Fruit fly (Drosophila melanogaster): ENCODE measurements around the gene CG46523.

Gene CG46523

DNA sequence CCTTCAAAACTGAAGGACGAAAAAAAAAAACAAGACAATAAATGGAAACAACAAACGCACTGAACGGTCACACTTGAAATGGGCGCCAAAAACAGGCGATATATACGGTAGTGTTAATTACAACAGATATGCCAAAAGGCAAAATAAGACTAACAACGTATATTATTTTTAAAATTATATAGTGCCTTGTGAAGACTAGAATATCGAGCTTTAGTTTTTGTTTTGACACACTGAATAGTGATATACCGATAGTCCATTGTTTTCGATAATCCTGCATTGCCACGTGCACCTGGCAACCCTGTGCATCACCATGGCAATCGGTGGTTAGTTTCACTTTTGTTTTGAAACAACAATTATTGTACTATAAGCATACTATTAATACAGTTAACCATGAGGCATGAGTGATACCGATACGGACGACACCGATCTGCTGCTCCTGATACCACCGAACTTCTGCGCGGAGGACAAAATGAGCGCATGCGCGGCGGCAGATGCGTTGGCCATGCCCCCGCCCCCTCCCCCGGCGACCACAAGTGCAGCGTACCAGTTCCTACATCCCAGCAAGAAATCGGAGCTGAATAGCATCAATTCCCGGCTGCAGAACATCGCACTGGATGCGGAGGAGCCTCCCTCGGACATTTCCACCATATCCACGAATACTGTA lies 8.7 kb upstream of the CG46523 start, which contains the start of the genes mu2 and Cnb:
Gene mu2 (minus strand): TSS at position 13 of the 664 bp plus-strand sequence.
Gene Cnb (plus strand): TSS at position 103 of the 664 bp plus-strand sequence.
- no peak for TF ChIP-seq Sin3A (optimal IDR thresholded peaks at IDR 0.05)
- no peak for TF ChIP-seq insv (optimal IDR thresholded peaks at IDR 0.05)

DNA sequence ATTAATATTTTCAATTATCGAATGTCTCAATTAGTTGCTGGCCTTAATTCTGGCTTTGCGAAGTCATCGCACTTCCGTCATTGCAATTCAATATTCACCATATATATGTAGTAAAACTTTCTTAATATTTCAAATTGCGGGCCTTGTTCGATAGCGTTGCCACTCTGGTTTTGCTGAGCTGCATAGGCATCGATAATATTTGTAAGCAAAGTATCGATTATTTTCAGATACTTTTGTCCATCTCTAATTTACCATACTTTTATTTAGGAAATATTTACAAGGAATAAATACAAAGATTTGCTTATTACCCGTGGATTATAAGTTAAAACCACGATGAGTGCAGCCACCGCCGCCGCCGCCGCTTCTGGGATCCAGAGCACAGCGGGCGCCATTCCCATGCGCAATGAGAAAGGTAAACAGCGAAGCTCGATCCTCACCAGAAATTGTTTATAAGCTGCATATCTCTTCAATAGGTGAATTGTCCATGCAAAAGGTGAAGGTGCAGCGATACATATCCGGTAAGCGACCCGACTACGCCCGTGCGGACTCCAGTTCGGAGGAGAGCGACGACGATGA lies 2.0 kb upstream of the CG46523 start, which contains the start of gene Mfap1:
Gene Mfap1 (plus strand): TSS at position 226 of the 576 bp plus-strand sequence.
- TF ChIP-seq psq (optimal IDR thresholded peaks at IDR 0.05) (no peak), Myc (optimal IDR thresholded peaks at IDR 0.05) (no peak), Sin3A (optimal IDR thresholded peaks at IDR 0.05) (no peak), insv (optimal IDR thresholded peaks at IDR 0.05) (no peak), h (optimal IDR thresholded peaks at IDR 0.05) (no peak)

DNA sequence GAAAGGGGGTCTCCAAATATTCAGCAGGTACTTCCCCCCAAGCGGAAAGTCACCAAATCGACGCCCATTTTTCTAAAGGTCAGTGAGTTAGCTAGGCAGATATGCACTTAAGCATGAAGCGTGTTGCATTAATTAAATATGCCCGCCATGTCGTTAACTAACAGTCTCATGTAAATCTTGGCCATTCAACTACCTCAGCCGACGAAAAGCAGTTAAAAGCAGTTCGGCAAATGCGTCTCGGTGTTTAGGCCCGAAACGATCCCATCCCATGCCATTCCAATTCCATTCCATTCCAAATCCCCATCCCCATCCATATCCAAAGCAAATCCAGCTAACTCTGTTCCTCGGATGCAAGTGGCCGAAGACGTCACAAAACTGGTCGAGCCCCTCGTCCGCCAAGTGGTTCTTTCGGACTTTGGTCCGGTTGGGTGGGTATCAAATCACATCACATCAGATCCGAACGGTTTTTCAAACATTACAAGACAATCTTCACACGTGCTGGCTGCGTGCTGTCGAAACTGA lies 1.1 kb upstream of the CG46523 start:
- no peak for TF ChIP-seq ttk (optimal IDR thresholded peaks at IDR 0.05)
- no peak for TF ChIP-seq Myc (optimal IDR thresholded peaks at IDR 0.05)
- no peak for TF ChIP-seq Sin3A (optimal IDR thresholded peaks at IDR 0.05)
- no peak for TF ChIP-seq h (optimal IDR thresholded peaks at IDR 0.05)

DNA sequence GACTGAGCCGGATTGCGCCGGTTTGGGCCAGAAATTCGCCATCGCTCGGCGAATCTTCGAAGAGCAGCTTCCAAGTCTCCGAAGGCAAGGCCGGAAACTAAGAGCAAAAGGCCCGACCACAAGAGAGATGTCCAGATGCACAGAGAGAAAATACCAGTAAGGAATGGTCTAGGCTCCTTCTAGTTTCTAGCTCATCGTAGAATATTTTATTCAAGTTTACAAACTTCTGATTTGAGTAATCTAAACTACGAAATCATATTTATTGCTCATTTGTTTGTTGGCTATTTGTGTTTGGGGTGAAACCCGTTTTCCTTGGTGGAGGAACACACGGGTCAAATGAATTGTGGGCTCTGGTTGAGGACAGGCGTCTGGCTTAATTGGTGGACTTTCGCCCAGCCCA lies 1.4 kb downstream of the CG46523 start:
- TF ChIP-seq h (optimal IDR thresholded peaks at IDR 0.05) (no peak), insv (optimal IDR thresholded peaks at IDR 0.05) (no peak), Sin3A (optimal IDR thresholded peaks at IDR 0.05) (no peak), Myc (optimal IDR thresholded peaks at IDR 0.05) (no peak), ttk (optimal IDR thresholded peaks at IDR 0.05) (no peak), psq (optimal IDR thresholded peaks at IDR 0.05) (no peak)

- TF ChIP-seq Myc (optimal IDR thresholded peaks at IDR 0.05) (no peak), h (optimal IDR thresholded peaks at IDR 0.05) (no peak), psq (optimal IDR thresholded peaks at IDR 0.05) (no peak), insv (optimal IDR thresholded peaks at IDR 0.05) (no peak), ttk (optimal IDR thresholded peaks at IDR 0.05) (no peak), Sin3A (optimal IDR thresholded peaks at IDR 0.05) (no peak)
Observed at dm6 chr3L:1928959-1929358, 9.9 kb downstream of the CG46523 start.

dm6 chr3L:1920943-1921342 lies 18.0 kb downstream of the CG46523 start, which contains the start of gene Dbx:
Gene Dbx, plus strand, starts transcription at chr3L:1921307.
- TF ChIP-seq psq (optimal IDR thresholded peaks at IDR 0.05) = no peak
- TF ChIP-seq Myc (optimal IDR thresholded peaks at IDR 0.05) = no peak
- TF ChIP-seq h (optimal IDR thresholded peaks at IDR 0.05) = no peak
- TF ChIP-seq Sin3A (optimal IDR thresholded peaks at IDR 0.05) = no peak
- TF ChIP-seq insv (optimal IDR thresholded peaks at IDR 0.05) = no peak
- TF ChIP-seq ttk (optimal IDR thresholded peaks at IDR 0.05) = no peak

dm6 chr3L:1920051-1920450 lies 18.9 kb downstream of the CG46523 start:
- TF ChIP-seq Myc (optimal IDR thresholded peaks at IDR 0.05) = no peak
- no peak for TF ChIP-seq insv (optimal IDR thresholded peaks at IDR 0.05)
- no peak for TF ChIP-seq psq (optimal IDR thresholded peaks at IDR 0.05)
- no peak for TF ChIP-seq h (optimal IDR thresholded peaks at IDR 0.05)
- TF ChIP-seq ttk (optimal IDR thresholded peaks at IDR 0.05) = no peak
- no peak for TF ChIP-seq Sin3A (optimal IDR thresholded peaks at IDR 0.05)

- no peak for TF ChIP-seq h (optimal IDR thresholded peaks at IDR 0.05)
- TF ChIP-seq Sin3A (optimal IDR thresholded peaks at IDR 0.05) = no peak
- no peak for TF ChIP-seq insv (optimal IDR thresholded peaks at IDR 0.05)
- TF ChIP-seq Myc (optimal IDR thresholded peaks at IDR 0.05) = no peak
- no peak for TF ChIP-seq ttk (optimal IDR thresholded peaks at IDR 0.05)
- TF ChIP-seq psq (optimal IDR thresholded peaks at IDR 0.05) = no peak
Observed at dm6 chr3L:1916617-1917016, 22.3 kb downstream of the CG46523 start.

DNA sequence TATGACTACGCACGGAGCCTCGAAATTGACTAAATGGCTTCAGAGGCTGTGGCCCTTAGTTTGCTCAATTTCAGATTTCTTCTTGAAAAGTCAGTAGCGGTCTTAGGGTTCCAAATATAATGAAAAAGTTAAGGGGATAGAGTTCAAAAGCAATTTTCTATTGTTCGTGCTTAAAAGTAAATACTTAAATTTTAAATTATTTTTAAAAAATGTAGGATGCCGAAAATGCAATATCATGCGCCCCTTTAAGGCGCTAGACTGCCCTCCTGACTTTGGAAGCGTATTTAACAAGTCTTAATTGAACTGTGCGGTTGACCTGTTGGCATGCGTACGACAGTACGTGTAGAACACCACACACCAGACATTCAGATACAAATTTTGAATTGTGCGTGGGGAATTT lies 24.2 kb downstream of the CG46523 start:
- TF ChIP-seq insv (optimal IDR thresholded peaks at IDR 0.05) = no peak
- no peak for TF ChIP-seq h (optimal IDR thresholded peaks at IDR 0.05)
- no peak for TF ChIP-seq ttk (optimal IDR thresholded peaks at IDR 0.05)
- no peak for TF ChIP-seq Sin3A (optimal IDR thresholded peaks at IDR 0.05)
- TF ChIP-seq Myc (optimal IDR thresholded peaks at IDR 0.05) = no peak
- TF ChIP-seq psq (optimal IDR thresholded peaks at IDR 0.05) = no peak

- no peak for TF ChIP-seq psq (optimal IDR thresholded peaks at IDR 0.05)
- no peak for TF ChIP-seq h (optimal IDR thresholded peaks at IDR 0.05)
- TF ChIP-seq insv (optimal IDR thresholded peaks at IDR 0.05) = no peak
- no peak for TF ChIP-seq ttk (optimal IDR thresholded peaks at IDR 0.05)
- no peak for TF ChIP-seq Sin3A (optimal IDR thresholded peaks at IDR 0.05)
- TF ChIP-seq Myc (optimal IDR thresholded peaks at IDR 0.05) = no peak
Observed at dm6 chr3L:1910107-1910506, 28.8 kb downstream of the CG46523 start, which contains the start of gene dsb. Gene dsb, minus strand, starts transcription at chr3L:1910197.

- TF ChIP-seq insv (optimal IDR thresholded peaks at IDR 0.05) (no peak), ttk (optimal IDR thresholded peaks at IDR 0.05) (no peak), Sin3A (optimal IDR thresholded peaks at IDR 0.05) (no peak), psq (optimal IDR thresholded peaks at IDR 0.05) (no peak), h (optimal IDR thresholded peaks at IDR 0.05) (no peak), Myc (optimal IDR thresholded peaks at IDR 0.05) (no peak)
Observed at dm6 chr3L:1909000-1909399, 29.9 kb downstream of the CG46523 start.

DNA sequence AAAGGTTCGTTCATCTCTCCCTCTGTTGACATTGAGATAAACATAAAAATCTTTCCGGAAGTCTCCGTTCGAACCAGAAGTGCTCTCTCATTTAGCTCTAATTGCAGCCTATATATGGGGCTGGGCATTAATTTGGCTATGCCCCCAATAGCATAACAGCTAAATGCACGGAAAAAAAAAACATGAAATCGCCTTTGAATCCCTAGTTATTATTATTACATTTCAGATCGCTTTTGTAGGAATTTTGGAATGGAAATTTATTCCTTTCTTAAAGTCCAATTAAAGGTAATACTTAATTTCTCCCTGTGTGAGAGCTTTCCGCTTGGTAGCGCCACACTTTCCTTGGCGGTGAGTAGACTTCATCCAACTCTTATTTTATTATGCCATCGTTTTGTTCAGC lies 32.7 kb downstream of the CG46523 start:
- no peak for TF ChIP-seq Myc (optimal IDR thresholded peaks at IDR 0.05)
- TF ChIP-seq Sin3A (optimal IDR thresholded peaks at IDR 0.05) = no peak
- no peak for TF ChIP-seq insv (optimal IDR thresholded peaks at IDR 0.05)
- TF ChIP-seq ttk (optimal IDR thresholded peaks at IDR 0.05) = no peak
- TF ChIP-seq psq (optimal IDR thresholded peaks at IDR 0.05) = no peak
- TF ChIP-seq h (optimal IDR thresholded peaks at IDR 0.05) = no peak
